Worm (Caenorhabditis elegans): ENCODE results near the gene F54C9.14.

DNA sequence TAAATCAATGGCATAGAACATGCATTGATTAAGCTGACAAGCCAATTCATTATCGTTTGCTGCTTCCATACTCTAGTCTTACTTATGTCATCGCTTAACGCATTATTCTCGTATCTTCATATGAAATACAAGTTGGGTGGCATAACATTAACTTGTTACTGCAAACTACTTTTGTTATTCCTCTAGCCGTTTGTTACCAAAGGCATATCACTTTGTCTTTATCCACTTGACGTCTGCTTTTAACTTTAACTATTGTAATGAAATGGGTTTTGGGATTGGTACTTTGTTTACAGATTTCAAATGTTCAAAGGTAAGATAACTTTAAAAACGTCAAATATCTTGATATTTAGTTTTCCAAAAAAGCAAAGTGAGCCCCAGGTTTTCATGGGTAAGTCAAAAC lies 26.0 kb upstream of the F54C9.14 start, which contains the start of gene W01C9.2:
- TF ChIP-seq lir-1 (GFP tag; conservative IDR thresholded peaks at IDR 0.05): no peak
- no peak for TF ChIP-seq akir-1 (GFP tag; optimal IDR thresholded peaks at IDR 0.05)
- no peak for TF ChIP-seq Y53F4B.3 (GFP tag; IDR thresholded peaks at IDR 0.05)
- no peak for TF ChIP-seq tbp1 (GFP tag; optimal IDR thresholded peaks at IDR 0.05)
- TF ChIP-seq pha-4 (tag; optimal IDR thresholded peaks at IDR 0.05): no peak

Data from whole organism, young adult.